Worm (Caenorhabditis elegans) whole organism, L1 larva: ENCODE data around the gene pigq-1.

Experiments used
- C04F5.9 ChIP-seq: sonication (generic microtip); optimal IDR thresholded peaks from 2 replicates; lab custom pipeline; 2016; ENCODE audit warnings: missing genetic modification characterization, missing compliant biosample characterization
- ceh-82 ChIP-seq, 3 experiments: fragments of 150-350 bp in 1 of 3; sonication (generic microtip) in 2 of 3; optimal IDR thresholded peaks; 2 replicates each; lab custom pipeline; 2014 to 2017; ENCODE audit warnings: missing biosample characterization in 3 of 3, missing genetic modification characterization in 3 of 3
- dpl-1 ChIP-seq, 3 experiments: fragments of 150-350 bp in 2 of 3; sonication (generic microtip) in 1 of 3; optimal IDR thresholded peaks; 2 replicates each; lab custom pipeline; 2014 to 2017; ENCODE audit warnings: missing biosample characterization in 3 of 3, missing genetic modification characterization in 3 of 3, missing genetic modification reagents in 3 of 3
- egl-27 ChIP-seq, 2 experiments: fragments of 150-350 bp in 1 of 2; sonication (generic microtip); optimal IDR thresholded peaks; 3 replicates each; lab custom pipeline; 2017 to 2018; ENCODE audit warnings: missing biosample characterization in 2 of 2, missing genetic modification characterization in 2 of 2, missing genetic modification reagents in 2 of 2
- elt-3 ChIP-seq, 6 experiments: fragments of 150-350 bp in 1 of 6; sonication (generic microtip); optimal IDR thresholded peaks; 2 replicates each; lab custom pipeline; 2017 to 2018; ENCODE audit warnings: missing biosample characterization in 6 of 6, missing genetic modification characterization in 6 of 6, inconsistent platforms in 1 of 6
- jun-1 ChIP-seq: fragments of 150-350 bp; optimal IDR thresholded peaks from 2 replicates; lab custom pipeline; 2014; ENCODE audit warnings: missing biosample characterization, missing genetic modification reagents, missing genetic modification characterization
- mdl-1 ChIP-seq, 2 experiments: fragments of 150-350 bp; optimal IDR thresholded peaks; 2 replicates each; lab custom pipeline; 2014 to 2017; ENCODE audit warnings: missing biosample characterization in 2 of 2, missing genetic modification characterization in 2 of 2, inconsistent platforms in 1 of 2
- nhr-237 ChIP-seq: fragments of 150-350 bp; optimal IDR thresholded peaks from 2 replicates; lab custom pipeline; 2014; ENCODE audit warnings: missing biosample characterization, missing genetic modification characterization
- nhr-28 ChIP-seq: fragments of 150-350 bp; optimal IDR thresholded peaks from 2 replicates; lab custom pipeline; 2014; ENCODE audit warnings: missing biosample characterization, missing genetic modification characterization
- pag-3 ChIP-seq: sonication (generic microtip); optimal IDR thresholded peaks from 2 replicates; lab custom pipeline; 2017; ENCODE audit warnings: missing genetic modification characterization, mild to moderate bottlenecking, missing compliant biosample characterization, antibody characterized with exemption, borderline replicate concordance; ENCODE audit not compliant: insufficient read depth
- rnt-1 ChIP-seq: sonication (generic microtip); optimal IDR thresholded peaks from 2 replicates; lab custom pipeline; 2016; ENCODE audit warnings: mild to moderate bottlenecking, missing genetic modification characterization, moderate library complexity, missing compliant biosample characterization
- skn-1 ChIP-seq: fragments of 150-350 bp; optimal IDR thresholded peaks from 2 replicates; lab custom pipeline; 2014; ENCODE audit warnings: missing biosample characterization, missing genetic modification characterization
- snpc-4 ChIP-seq: fragments of 150-350 bp; optimal IDR thresholded peaks from 2 replicates; lab custom pipeline; 2014; ENCODE audit warnings: missing biosample characterization, missing genetic modification characterization
- unc-62 ChIP-seq: fragments of 150-350 bp; optimal IDR thresholded peaks from 2 replicates; lab custom pipeline; 2014; ENCODE audit warnings: missing biosample characterization, missing genetic modification reagents, missing genetic modification characterization

DNA sequence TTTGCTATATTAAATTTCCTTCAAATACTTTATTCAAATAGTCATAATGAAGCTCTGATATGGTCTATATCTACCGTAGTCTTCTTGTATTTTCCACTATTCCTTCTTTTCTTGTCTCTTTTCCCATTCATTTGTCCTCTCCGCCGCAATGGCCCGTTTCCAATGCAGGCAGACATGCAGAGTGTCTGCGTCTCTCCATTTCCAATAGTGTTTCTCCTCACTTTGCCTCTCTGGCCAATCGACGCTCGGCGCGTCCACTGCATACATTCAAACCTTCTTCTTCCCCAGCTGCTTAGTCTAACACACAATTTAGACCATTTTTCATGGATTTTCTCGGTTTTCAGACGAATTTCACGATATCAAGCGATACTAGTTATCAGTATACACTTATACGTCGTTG lies 21.8 kb downstream of the pigq-1 start:
- TF ChIP-seq snpc-4 = no peak
- peak; percentile 64 for TF ChIP-seq rnt-1 (tag; lab: Kevin White, UChicago)
- peak in 1 of 2 experiments; percentile 5 for TF ChIP-seq mdl-1 (tag; optimal IDR thresholded peaks at IDR 0.05; lab: Kevin White, UChicago)
- TF ChIP-seq jun-1 (tag; lab: Kevin White, UChicago) = peak; percentile 3
- TF ChIP-seq nhr-237 = no peak
- no peak for TF ChIP-seq unc-62 (GFP tag; lab: Kevin White, UChicago)
- no peak for TF ChIP-seq C04F5.9
- peak in 1 of 3 experiments; percentile 43 for TF ChIP-seq ceh-82 (tag; optimal IDR thresholded peaks at IDR 0.05; lab: Kevin White, UChicago)
- TF ChIP-seq skn-1 (tag; lab: Kevin White, UChicago) = no peak
- no peak for TF ChIP-seq pag-3 (tag; lab: Kevin White, UChicago)
- no peak for TF ChIP-seq egl-27 (tag; optimal IDR thresholded peaks at IDR 0.05; lab: Kevin White, UChicago)
- no peak for TF ChIP-seq elt-3 (tag; optimal IDR thresholded peaks at IDR 0.05; lab: Kevin White, UChicago)
- peak in 2 of 3 experiments; percentile 8 to 39 for TF ChIP-seq dpl-1 (GFP tag; optimal IDR thresholded peaks at IDR 0.05; lab: Kevin White, UChicago)
- no peak for TF ChIP-seq nhr-28
